Worm (Caenorhabditis elegans): Measurements from ENCODE around the gene idpb-3.
"Not testable (repeated sequence)": the region's sequence is repeated elsewhere in the genome, so short reads cannot be mapped to it uniquely, and the experiment has no call there.

Gene idpb-3

ce11 chrII:5115235-5115634, 13.6 kb upstream of the idpb-3 start, which contains the start of gene msp-74:
Gene msp-74, minus strand, starts transcription at chrII:5115335.
- not testable (repeated sequence) for TF ChIP-seq ztf-7 (tag; optimal IDR thresholded peaks at IDR 0.05); zip-2 (tag; optimal IDR thresholded peaks at IDR 0.05); cey-2 (tag; optimal IDR thresholded peaks at IDR 0.05; ENCODE audit: borderline replicate concordance, insufficient read depth)

- TF ChIP-seq nhr-6 (tag; optimal IDR thresholded peaks at IDR 0.05) (no peak), pqm-1 (tag; optimal IDR thresholded peaks at IDR 0.05) (no peak), nhr-41 (GFP tag; IDR thresholded peaks at IDR 0.05) (no peak), saeg-2 (GFP tag; IDR thresholded peaks at IDR 0.05) (no peak), F37D6.2 (tag; optimal IDR thresholded peaks at IDR 0.05) (no peak), madf-9 (GFP tag; conservative IDR thresholded peaks at IDR 0.05) (no peak)
Observed at ce11 chrII:5112082-5112481, 10.5 kb upstream of the idpb-3 start, which contains the start of gene F09C12.8. Gene F09C12.8, plus strand, starts transcription at chrII:5112382.

- TF ChIP-seq dmd-9 (GFP tag; IDR thresholded peaks at IDR 0.05): no peak
- no peak for TF ChIP-seq tra-1 (GFP tag; IDR thresholded peaks at IDR 0.05)
- TF ChIP-seq mxl-3 (GFP tag; optimal IDR thresholded peaks at IDR 0.05): no peak
- TF ChIP-seq ztf-11 (tag; optimal IDR thresholded peaks at IDR 0.05): no peak
- TF ChIP-seq nhr-28 (tag; optimal IDR thresholded peaks at IDR 0.05): peak; percentile 53
- no peak for TF ChIP-seq unc-62 (GFP tag; optimal IDR thresholded peaks at IDR 0.05 in 1 of 2)
- TF ChIP-seq unc-62 (tag; optimal IDR thresholded peaks at IDR 0.05): no peak
- TF ChIP-seq Y48G9A.11 (GFP tag; IDR thresholded peaks at IDR 0.05): no peak
- no peak for TF ChIP-seq lin-13 (GFP tag; optimal IDR thresholded peaks at IDR 0.05)
- no peak for TF ChIP-seq lir-3 (tag; optimal IDR thresholded peaks at IDR 0.05)
- TF ChIP-seq lin-29 (GFP tag; IDR thresholded peaks at IDR 0.05): no peak
- TF ChIP-seq jun-1 (tag; optimal IDR thresholded peaks at IDR 0.05): no peak
- no peak for TF ChIP-seq daf-16 (GFP tag; optimal IDR thresholded peaks at IDR 0.05)
- TF ChIP-seq daf-16 (tag; optimal IDR thresholded peaks at IDR 0.05): peak; percentile 58
- no peak for TF ChIP-seq dpl-1 (GFP tag; optimal IDR thresholded peaks at IDR 0.05)
Observed at ce11 chrII:5109693-5110092, 8.1 kb upstream of the idpb-3 start, which contains the start of gene F09C12.2. Gene F09C12.2, plus strand, starts transcription at chrII:5110012.

ce11 chrII:5105020-5105419, 3.4 kb upstream of the idpb-3 start:
- TF ChIP-seq skn-1 (tag; optimal IDR thresholded peaks at IDR 0.05): no peak
- peak; percentile 90 for TF ChIP-seq arid-1 (GFP tag; conservative IDR thresholded peaks at IDR 0.05)
- TF ChIP-seq mep-1 (tag; optimal IDR thresholded peaks at IDR 0.05): peak; percentile 72
- TF ChIP-seq madf-9 (GFP tag; conservative IDR thresholded peaks at IDR 0.05): no peak; the same call in 1 of the 2 replicates
- no peak for TF ChIP-seq nhr-76 (tag; optimal IDR thresholded peaks at IDR 0.05)
- TF ChIP-seq hmg-1.1 (GFP tag; IDR thresholded peaks at IDR 0.05): peak; percentile 89
- TF ChIP-seq ceh-62 (tag; optimal IDR thresholded peaks at IDR 0.05): no peak
- TF ChIP-seq ces-1 (GFP tag; optimal IDR thresholded peaks at IDR 0.05): peak; percentile 29
- no peak for TF ChIP-seq ceh-82 (tag; optimal IDR thresholded peaks at IDR 0.05)
- TF ChIP-seq dmd-8 (GFP tag; IDR thresholded peaks at IDR 0.05): peak; percentile 94
- TF ChIP-seq spr-1 (tag; optimal IDR thresholded peaks at IDR 0.05): peak; percentile 86
- TF ChIP-seq mxl-3 (GFP tag; optimal IDR thresholded peaks at IDR 0.05): peak; percentile 69
- TF ChIP-seq T20F7.1 (GFP tag; optimal IDR thresholded peaks at IDR 0.05): no peak
- TF ChIP-seq nhr-237 (tag; optimal IDR thresholded peaks at IDR 0.05): no peak
- TF ChIP-seq ceh-20 (GFP tag; IDR thresholded peaks at IDR 0.05): peak; percentile 81; the same call in 1 of the 2 replicates
- TF ChIP-seq Y5F2A.4 (GFP tag; optimal IDR thresholded peaks at IDR 0.05): peak; percentile 75
- TF ChIP-seq attf-4 (tag; optimal IDR thresholded peaks at IDR 0.05): no peak
- TF ChIP-seq mxl-2 (GFP tag; conservative IDR thresholded peaks at IDR 0.05): peak; percentile 67; the same call in 1 of the 2 replicates
- 0 out of 2 replicates have a peak, but pooled peaks have one; percentile 30 for TF ChIP-seq dmd-9 (GFP tag; IDR thresholded peaks at IDR 0.05)
- TF ChIP-seq pha-4 (GFP tag; IDR thresholded peaks at IDR 0.05): no peak; the same call in 1 of the 2 replicates
- TF ChIP-seq pha-4 (tag; optimal IDR thresholded peaks at IDR 0.05): no peak
- no peak; the same call in 1 of the 2 replicates for TF ChIP-seq T26A8.4 (GFP tag; IDR thresholded peaks at IDR 0.05)
- no peak for TF ChIP-seq set-16 (GFP tag; IDR thresholded peaks at IDR 0.05)
- TF ChIP-seq F26F4.8 (GFP tag; conservative IDR thresholded peaks at IDR 0.05): peak; percentile 92
- peak; percentile 66; the same call in 1 of the 2 replicates for TF ChIP-seq zfp-3 (GFP tag; conservative IDR thresholded peaks at IDR 0.05)
- peak; percentile 55 for TF ChIP-seq nhr-11 (tag; optimal IDR thresholded peaks at IDR 0.05)
- peak; percentile 88 for TF ChIP-seq gei-8 (GFP tag; optimal IDR thresholded peaks at IDR 0.05)

Data from whole organism, L4 larva.